Fruit fly (Drosophila melanogaster) Kc167 (cell line): ENCODE data around the gene Xport-B.

Experiments
- Myc ChIP-seq: fragments of >200 bp; optimal IDR thresholded peaks from 2 replicates; lab custom pipeline; 2017; ENCODE audit warnings: missing external identifiers
- Sin3A ChIP-seq: fragments of >200 bp; optimal IDR thresholded peaks from 2 replicates; lab custom pipeline; 2018; ENCODE audit warnings: missing external identifiers
- h ChIP-seq: fragments of >200 bp; optimal IDR thresholded peaks from 3 replicates; lab custom pipeline; 2018; ENCODE audit warnings: missing external identifiers
- insv ChIP-seq: fragments of >200 bp; optimal IDR thresholded peaks from 3 replicates; lab custom pipeline; 2018; ENCODE audit warnings: missing external identifiers
- psq ChIP-seq: fragments of >200 bp; optimal IDR thresholded peaks from 2 replicates; lab custom pipeline; 2017; ENCODE audit warnings: missing external identifiers
- ttk ChIP-seq: sonication (Bioruptor generic); optimal IDR thresholded peaks from 2 replicates; lab custom pipeline; 2017; ENCODE audit warnings: missing external identifiers

The Xport-B gene

dm6 chr3R:19873102-19873737 is 42.0 kb downstream of the Xport-B start:
- TF ChIP-seq Sin3A (no peak), ttk (no peak), h (no peak), psq (lab: Kevin White, UChicago) (no peak), Myc (lab: Kevin White, UChicago) (no peak), insv (lab: Kevin White, UChicago) (no peak)
